Worm (Caenorhabditis elegans) whole organism, late embryonic: ENCODE data around the gene srh-72.

Experiments used
- C08G9.2 ChIP-seq: sonication (generic microtip); optimal IDR thresholded peaks from 2 replicates; lab custom pipeline; 2016; ENCODE audit warnings: mild to moderate bottlenecking, missing genetic modification characterization, moderate library complexity, missing compliant biosample characterization
- F13H6.1 ChIP-seq: sonication (generic microtip); optimal IDR thresholded peaks from 2 replicates; lab custom pipeline; 2016; ENCODE audit warnings: missing genetic modification characterization, missing compliant biosample characterization
- K02D7.2 ChIP-seq: sonication (generic microtip); optimal IDR thresholded peaks from 2 replicates; lab custom pipeline; 2017; ENCODE audit warnings: mild to moderate bottlenecking, missing genetic modification characterization, missing compliant biosample characterization
- K09A11.1 ChIP-seq: sonication (generic microtip); optimal IDR thresholded peaks from 2 replicates; lab custom pipeline; 2017; ENCODE audit warnings: antibody characterized with exemption, mild to moderate bottlenecking, missing genetic modification characterization, missing compliant biosample characterization; ENCODE audit not compliant: insufficient read depth
- T23F11.4 ChIP-seq: fragments of 200-800 bp; sonication (Bioruptor generic); optimal IDR thresholded peaks from 2 replicates; lab custom pipeline; 2018; ENCODE audit warnings: mild to moderate bottlenecking, missing genetic modification characterization, missing compliant biosample characterization
- Y22D7AL.16 ChIP-seq: sonication (generic microtip); optimal IDR thresholded peaks from 2 replicates; lab custom pipeline; 2016; ENCODE audit warnings: missing genetic modification characterization, missing compliant biosample characterization
- ama-1 ChIP-seq: fragments of 150-350 bp; optimal IDR thresholded peaks from 2 replicates; lab custom pipeline; 2014
- ceh-14 ChIP-seq: sonication (generic microtip); optimal IDR thresholded peaks from 2 replicates; lab custom pipeline; 2016; ENCODE audit warnings: missing genotype, missing genetic modification characterization, missing compliant biosample characterization
- ceh-18 ChIP-seq: sonication (generic microtip); optimal IDR thresholded peaks from 2 replicates; lab custom pipeline; 2016; ENCODE audit warnings: missing genetic modification characterization, missing compliant biosample characterization
- ceh-24 ChIP-seq: sonication (generic microtip); optimal IDR thresholded peaks from 2 replicates; lab custom pipeline; 2016; ENCODE audit warnings: mild to moderate bottlenecking, missing genetic modification characterization, missing compliant biosample characterization
- ceh-31 ChIP-seq: sonication (generic microtip); optimal IDR thresholded peaks from 2 replicates; lab custom pipeline; 2016; ENCODE audit warnings: missing genetic modification characterization, missing compliant biosample characterization
- ceh-34 ChIP-seq: sonication (generic microtip); optimal IDR thresholded peaks from 2 replicates; lab custom pipeline; 2016; ENCODE audit warnings: mild to moderate bottlenecking, missing genetic modification characterization, missing compliant biosample characterization
- ceh-9 ChIP-seq: sonication (generic microtip); optimal IDR thresholded peaks from 2 replicates; lab custom pipeline; 2016; ENCODE audit warnings: mild to moderate bottlenecking, missing genetic modification characterization, inconsistent platforms, missing compliant biosample characterization
- che-1 ChIP-seq: sonication (generic microtip); optimal IDR thresholded peaks from 2 replicates; lab custom pipeline; 2016; ENCODE audit warnings: mild to moderate bottlenecking, missing genetic modification characterization, missing compliant biosample characterization
- dmd-4 ChIP-seq: sonication (generic microtip); optimal IDR thresholded peaks from 2 replicates; lab custom pipeline; 2016; ENCODE audit warnings: borderline replicate concordance, missing genetic modification characterization, missing compliant biosample characterization
- elt-2 ChIP-seq: sonication (generic microtip); optimal IDR thresholded peaks from 2 replicates; lab custom pipeline; 2016; ENCODE audit warnings: missing genetic modification reagents, missing genetic modification characterization, missing compliant biosample characterization
- elt-4 ChIP-seq: sonication (generic microtip); optimal IDR thresholded peaks from 2 replicates; lab custom pipeline; 2016; ENCODE audit warnings: missing genetic modification characterization, missing compliant biosample characterization
- fax-1 ChIP-seq: sonication (generic microtip); optimal IDR thresholded peaks from 2 replicates; lab custom pipeline; 2016; ENCODE audit warnings: missing genotype, missing genetic modification characterization, missing compliant biosample characterization
- fkh-6 ChIP-seq: sonication (generic microtip); optimal IDR thresholded peaks from 2 replicates; lab custom pipeline; 2016; ENCODE audit warnings: missing genetic modification characterization, missing compliant biosample characterization
- gmeb-2 ChIP-seq: sonication (generic microtip); optimal IDR thresholded peaks from 2 replicates; lab custom pipeline; 2016; ENCODE audit warnings: missing genetic modification characterization, inconsistent platforms, missing compliant biosample characterization
- hlh-15 ChIP-seq: sonication (generic microtip); optimal IDR thresholded peaks from 2 replicates; lab custom pipeline; 2016; ENCODE audit warnings: missing genetic modification characterization, missing compliant biosample characterization
- hlh-30 ChIP-seq: sonication (generic microtip); optimal IDR thresholded peaks from 2 replicates; lab custom pipeline; 2017; ENCODE audit warnings: antibody characterized with exemption, missing genetic modification characterization, missing compliant biosample characterization; ENCODE audit not compliant: insufficient read depth
- hlh-6 ChIP-seq: sonication (generic microtip); optimal IDR thresholded peaks from 2 replicates; lab custom pipeline; 2016; ENCODE audit warnings: missing genotype, missing genetic modification characterization, missing compliant biosample characterization
- lin-11 ChIP-seq: fragments of 200-800 bp; sonication (Bioruptor generic); optimal IDR thresholded peaks from 2 replicates; lab custom pipeline; 2018; ENCODE audit warnings: mild to moderate bottlenecking, missing genetic modification characterization, missing compliant biosample characterization
- madf-2 ChIP-seq: sonication (generic microtip); optimal IDR thresholded peaks from 2 replicates; lab custom pipeline; 2017; ENCODE audit warnings: missing genetic modification characterization, missing compliant biosample characterization
- nfya-1 ChIP-seq: sonication (generic microtip); optimal IDR thresholded peaks from 2 replicates; lab custom pipeline; 2017; ENCODE audit warnings: missing genetic modification characterization, mild to moderate bottlenecking, missing compliant biosample characterization, antibody characterized with exemption, moderate library complexity
- nhr-232 ChIP-seq: sonication (generic microtip); optimal IDR thresholded peaks from 2 replicates; lab custom pipeline; 2016; ENCODE audit warnings: missing genetic modification characterization, missing compliant biosample characterization
- npax-4 ChIP-seq: sonication (generic microtip); optimal IDR thresholded peaks from 2 replicates; lab custom pipeline; 2016; ENCODE audit warnings: missing genetic modification characterization, missing compliant biosample characterization
- odd-2 ChIP-seq: sonication (generic microtip); optimal IDR thresholded peaks from 2 replicates; lab custom pipeline; 2017; ENCODE audit warnings: antibody characterized with exemption, mild to moderate bottlenecking, missing genetic modification characterization, missing compliant biosample characterization
- pha-2 ChIP-seq: sonication (generic microtip); optimal IDR thresholded peaks from 2 replicates; lab custom pipeline; 2017; ENCODE audit warnings: mild to moderate bottlenecking, missing genetic modification characterization, missing compliant biosample characterization
- pha-4 ChIP-seq: fragments of 150-350 bp; optimal IDR thresholded peaks from 2 replicates; lab custom pipeline; 2018; ENCODE audit warnings: missing biosample characterization, missing genetic modification reagents, missing genetic modification characterization
- pqm-1 ChIP-seq: sonication (generic microtip); optimal IDR thresholded peaks from 2 replicates; lab custom pipeline; 2016; ENCODE audit warnings: missing genetic modification characterization, missing compliant biosample characterization
- pros-1 ChIP-seq: fragments of 150-350 bp; optimal IDR thresholded peaks from 2 replicates; lab custom pipeline; 2014; ENCODE audit warnings: missing biosample characterization, missing genetic modification reagents, missing genetic modification characterization
- ref-2 ChIP-seq: sonication (generic microtip); optimal IDR thresholded peaks from 2 replicates; lab custom pipeline; 2016; ENCODE audit warnings: missing genetic modification characterization, missing compliant biosample characterization
- rnt-1 ChIP-seq: sonication (generic microtip); optimal IDR thresholded peaks from 2 replicates; lab custom pipeline; 2016; ENCODE audit warnings: missing genetic modification characterization, missing compliant biosample characterization
- syd-9 ChIP-seq: sonication (generic microtip); optimal IDR thresholded peaks from 2 replicates; lab custom pipeline; 2016; ENCODE audit warnings: mild to moderate bottlenecking, missing genetic modification characterization, moderate library complexity, missing compliant biosample characterization
- unc-3 ChIP-seq, 2 experiments: fragments of 200-800 bp in 1 of 2; sonication (Bioruptor generic) in 1 of 2; sonication (generic microtip) in 1 of 2; conservative IDR thresholded peaks in 1 of 2; optimal IDR thresholded peaks in 1 of 2; 2 replicates each; pipeline versions ENCODE4 v1.3.6 to Lab custom; 2016 to 2022; ENCODE audit warnings: missing compliant biosample characterization in 2 of 2, missing genetic modification characterization in 2 of 2, missing genetic modification reagents in 1 of 2
- unc-42 ChIP-seq: sonication (generic microtip); optimal IDR thresholded peaks from 2 replicates; lab custom pipeline; 2016; ENCODE audit warnings: missing genotype, missing genetic modification characterization, missing compliant biosample characterization
- unc-55 ChIP-seq: sonication (generic microtip); optimal IDR thresholded peaks from 2 replicates; lab custom pipeline; 2017; ENCODE audit warnings: missing biosample characterization, missing genetic modification reagents, missing genetic modification characterization
- zip-5 ChIP-seq: sonication (generic microtip); optimal IDR thresholded peaks from 2 replicates; lab custom pipeline; 2016; ENCODE audit warnings: missing genetic modification characterization, missing compliant biosample characterization

Gene srh-72

DNA sequence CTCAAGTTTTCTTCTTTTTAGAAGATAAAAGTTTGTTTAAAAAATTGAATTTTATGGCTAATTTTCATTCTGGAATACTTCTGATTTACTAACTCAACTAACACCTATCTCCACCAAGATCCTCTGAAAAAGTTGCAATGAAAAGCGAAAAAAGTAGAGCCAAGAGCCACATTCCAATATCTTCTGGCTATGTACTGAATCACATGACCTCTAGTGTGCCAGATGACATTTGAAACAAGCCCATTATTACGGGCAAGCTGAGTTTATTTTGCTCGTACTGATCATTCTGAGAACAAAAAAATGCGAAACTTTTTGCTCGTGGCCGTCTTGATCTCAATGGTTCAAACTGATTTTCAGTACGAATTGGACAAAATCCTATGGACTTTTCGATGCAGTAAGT, 38.7 kb upstream of the srh-72 start, which contains the start of gene irld-36:
Gene irld-36, plus strand, starts transcription at position 301 of the 400 bp plus-strand sequence.
- TF ChIP-seq odd-2 (tag; lab: Kevin White, UChicago) (no peak), K02D7.2 (no peak), fkh-6 (tag; lab: Kevin White, UChicago) (no peak), hlh-30 (tag; lab: Kevin White, UChicago) (no peak), pha-4 (tag; lab: Kevin White, UChicago) (no peak), hlh-6 (tag; lab: Kevin White, UChicago) (no peak), ceh-9 (tag; lab: Kevin White, UChicago) (no peak), elt-4 (no peak), ama-1 (lab: Kevin White, UChicago) (no peak), fax-1 (tag; lab: Kevin White, UChicago) (no peak), rnt-1 (no peak), T23F11.4 (GFP tag; lab: Kevin White, UChicago) (no peak), zip-5 (no peak), unc-42 (tag; lab: Kevin White, UChicago) (no peak), pha-2 (tag; lab: Kevin White, UChicago) (no peak), C08G9.2 (tag; lab: Kevin White, UChicago) (no peak)

- TF ChIP-seq F13H6.1 = no peak
- TF ChIP-seq odd-2 (tag; lab: Kevin White, UChicago) = no peak
- no peak for TF ChIP-seq nhr-232 (tag; lab: Kevin White, UChicago)
- no peak for TF ChIP-seq unc-55
These were observed 35.7 kb upstream of the srh-72 start, which contains the start of gene fbxb-17 for ce11 chrII:1676088-1676487. fbxb-17 (plus strand) TSS chrII:1676388.

DNA sequence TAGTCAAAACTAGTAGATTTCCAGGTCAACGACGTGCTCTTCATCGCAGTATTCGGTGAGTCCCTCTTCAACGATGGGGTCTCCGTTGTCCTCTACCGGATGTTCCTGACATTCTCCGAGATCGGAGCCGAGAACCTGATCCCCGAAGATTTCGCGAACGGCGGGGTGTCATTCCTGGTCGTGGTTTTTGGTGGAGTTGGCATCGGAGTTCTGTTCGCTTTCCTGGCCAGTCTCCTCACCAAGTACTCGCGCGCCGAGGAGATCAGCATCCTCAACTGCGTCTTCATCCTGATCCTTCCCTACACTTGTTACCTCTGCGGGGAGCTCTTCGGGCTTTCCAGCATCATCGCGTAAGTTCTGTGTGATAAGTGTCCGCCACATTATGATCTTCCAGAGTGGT, 32.3 kb upstream of the srh-72 start:
- TF ChIP-seq K09A11.1 (tag; lab: Kevin White, UChicago) (no peak), npax-4 (tag; lab: Kevin White, UChicago) (no peak), nfya-1 (tag; lab: Kevin White, UChicago) (no peak), Y22D7AL.16 (tag; lab: Kevin White, UChicago) (no peak), dmd-4 (tag; lab: Kevin White, UChicago) (no peak), unc-3 (GFP tag; conservative IDR thresholded peaks at IDR 0.05; lab: Robert Waterston, UW) (no peak), unc-3 (tag; optimal IDR thresholded peaks at IDR 0.05; lab: Kevin White, UChicago) (no peak), fkh-6 (tag; lab: Kevin White, UChicago) (no peak), pha-2 (tag; lab: Kevin White, UChicago) (no peak), gmeb-2 (tag; lab: Kevin White, UChicago) (no peak), ceh-31 (no peak), elt-2 (tag; lab: Kevin White, UChicago) (no peak)

- TF ChIP-seq pqm-1 (no peak), hlh-15 (tag; lab: Kevin White, UChicago) (no peak), unc-42 (tag; lab: Kevin White, UChicago) (no peak), fax-1 (tag; lab: Kevin White, UChicago) (no peak), unc-55 (no peak), ceh-18 (tag; lab: Kevin White, UChicago) (no peak), ceh-24 (tag; lab: Kevin White, UChicago) (no peak), ceh-34 (tag; lab: Kevin White, UChicago) (no peak), pha-4 (tag; lab: Kevin White, UChicago) (no peak), gmeb-2 (tag; lab: Kevin White, UChicago) (no peak), lin-11 (no peak), madf-2 (tag; lab: Kevin White, UChicago) (no peak), che-1 (no peak), syd-9 (tag; lab: Kevin White, UChicago) (no peak), K02D7.2 (no peak), ref-2 (tag; lab: Kevin White, UChicago) (no peak), pros-1 (no peak), ceh-14 (tag; lab: Kevin White, UChicago) (no peak)
These were observed 30.6 kb upstream of the srh-72 start for ce11 chrII:1670985-1671384.
